Fruit fly (Drosophila melanogaster): ENCODE measurements around the gene LysRS.
A peak's percentile ranks its signal among the peaks of the same experiment; 100 is the strongest.

LysRS gene

dm6 chrX:9608727-9609419 is at the start of gene LysRS, which contains the start of gene Hecw:
TSS of gene LysRS (minus strand) at chrX:9608884.
TSS of gene Hecw (plus strand) at chrX:9608946.
- TF ChIP-seq CG15710 (tag; optimal IDR thresholded peaks at IDR 0.05) (peak; percentile 10), fd96Ca (GFP tag; IDR thresholded peaks at IDR 0.05) (no peak)

dm6 chrX:9658095-9658838 is 49.6 kb upstream of the LysRS start:
- TF ChIP-seq CG34367 (tag; optimal IDR thresholded peaks at IDR 0.05) = no peak
- TF ChIP-seq CG12605 (GFP tag; IDR thresholded peaks at IDR 0.05) = peak; percentile 19; the same call in 1 of the 2 replicates
- peak; percentile 3 for TF ChIP-seq Snoo (tag; optimal IDR thresholded peaks at IDR 0.05)
- TF ChIP-seq CG9948 (tag; optimal IDR thresholded peaks at IDR 0.05) = no peak
- no peak for TF ChIP-seq CG10348 (GFP tag; IDR thresholded peaks at IDR 0.05)
- TF ChIP-seq CG4496 (GFP tag; IDR thresholded peaks at IDR 0.05) = peak; percentile 48; the same call in 1 of the 3 replicates
- no peak for TF ChIP-seq gl (tag; optimal IDR thresholded peaks at IDR 0.05)
- no peak for TF ChIP-seq CG8301 (tag; optimal IDR thresholded peaks at IDR 0.05)
- no peak for TF ChIP-seq Pif1B (GFP tag; optimal IDR thresholded peaks at IDR 0.05)
- peak; percentile 17 for TF ChIP-seq CG13204 (GFP tag; optimal IDR thresholded peaks at IDR 0.05)
- no peak for TF ChIP-seq CG15710 (tag; optimal IDR thresholded peaks at IDR 0.05)
- TF ChIP-seq Pif1A (GFP tag; optimal IDR thresholded peaks at IDR 0.05) = peak; percentile 4
- TF ChIP-seq fd96Ca (GFP tag; IDR thresholded peaks at IDR 0.05) = peak; percentile 52; the same call in 1 of the 3 replicates
- TF ChIP-seq EcR (GFP tag; optimal IDR thresholded peaks at IDR 0.05) = peak; percentile 63
- TF ChIP-seq CG32121 (GFP tag; IDR thresholded peaks at IDR 0.05) = peak; percentile 31; the same call in 1 of the 2 replicates
- TF ChIP-seq CG14655 (GFP tag; optimal IDR thresholded peaks at IDR 0.05) = no peak
- no peak for TF ChIP-seq CG8159 (tag; optimal IDR thresholded peaks at IDR 0.05)

DNA sequence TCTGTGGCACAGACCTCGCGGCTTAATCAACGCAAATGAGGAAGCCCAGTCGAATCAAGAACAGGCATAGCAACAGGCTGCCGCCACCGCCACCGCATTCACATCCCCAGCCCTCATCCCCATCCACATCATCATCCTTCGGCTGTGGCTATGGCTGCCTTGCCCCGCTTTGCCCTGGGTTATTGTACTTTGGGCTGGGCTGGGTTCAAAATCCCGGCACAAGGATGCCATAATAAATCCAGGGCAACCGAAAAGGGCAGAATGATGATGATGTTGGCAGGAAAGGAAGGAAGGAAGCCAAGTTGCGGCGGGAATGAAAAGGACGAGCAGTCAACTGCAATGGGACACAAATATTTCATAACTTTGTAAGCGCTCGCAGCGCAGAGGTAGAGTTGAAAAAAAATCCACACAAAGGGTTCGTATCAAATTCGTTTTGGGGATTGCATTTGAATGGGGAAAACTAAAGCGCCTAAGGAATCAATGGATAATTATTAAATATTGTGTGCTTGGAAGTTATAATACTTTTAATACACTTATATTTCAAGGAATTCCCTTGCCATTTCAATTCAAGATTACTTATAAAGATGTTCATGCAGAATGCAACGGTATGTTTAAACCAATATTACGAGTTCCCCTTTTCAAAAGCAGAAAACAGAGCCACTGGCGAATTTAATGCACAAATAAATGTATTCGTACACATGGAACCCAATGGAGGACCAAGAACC is 47.5 kb upstream of the LysRS start:
- TF ChIP-seq CG34367 (tag; optimal IDR thresholded peaks at IDR 0.05) = peak; percentile 45
- TF ChIP-seq CG12605 (GFP tag; IDR thresholded peaks at IDR 0.05) = no peak; the same call in 1 of the 2 replicates
- TF ChIP-seq CG32121 (GFP tag; IDR thresholded peaks at IDR 0.05) = no peak
- TF ChIP-seq Pif1B (GFP tag; optimal IDR thresholded peaks at IDR 0.05) = no peak
- TF ChIP-seq CG8301 (tag; optimal IDR thresholded peaks at IDR 0.05) = no peak
- TF ChIP-seq CG10348 (GFP tag; IDR thresholded peaks at IDR 0.05) = no peak
- TF ChIP-seq EcR (GFP tag; optimal IDR thresholded peaks at IDR 0.05) = peak; percentile 92
- TF ChIP-seq Snoo (tag; optimal IDR thresholded peaks at IDR 0.05) = peak; percentile 32
- peak; percentile 76 for TF ChIP-seq CG15710 (tag; optimal IDR thresholded peaks at IDR 0.05)
- TF ChIP-seq D1 (tag; optimal IDR thresholded peaks at IDR 0.05) = peak; percentile 30
- TF ChIP-seq CG8159 (tag; optimal IDR thresholded peaks at IDR 0.05) = peak; percentile 81
- TF ChIP-seq CG14655 (GFP tag; optimal IDR thresholded peaks at IDR 0.05) = peak; percentile 34
- TF ChIP-seq CG17806 (tag; optimal IDR thresholded peaks at IDR 0.05) = peak; percentile 60
- peak; percentile 55 for TF ChIP-seq CG9948 (tag; optimal IDR thresholded peaks at IDR 0.05)
- no peak for TF ChIP-seq CG13204 (GFP tag; optimal IDR thresholded peaks at IDR 0.05)
- TF ChIP-seq Pif1A (GFP tag; optimal IDR thresholded peaks at IDR 0.05) = peak; percentile 58

dm6 chrX:9653986-9654688 is 45.5 kb upstream of the LysRS start:
- TF ChIP-seq fd96Ca (GFP tag; IDR thresholded peaks at IDR 0.05) (0 out of 3 replicates have a peak, but pooled peaks have one; percentile 18), CG8159 (tag; optimal IDR thresholded peaks at IDR 0.05) (peak; percentile 40), CG13204 (GFP tag; optimal IDR thresholded peaks at IDR 0.05) (no peak), D1 (tag; optimal IDR thresholded peaks at IDR 0.05) (no peak), Pif1A (GFP tag; optimal IDR thresholded peaks at IDR 0.05) (no peak), rn (GFP tag; IDR thresholded peaks at IDR 0.05) (no peak), EcR (GFP tag; optimal IDR thresholded peaks at IDR 0.05) (peak; percentile 97), CG15710 (tag; optimal IDR thresholded peaks at IDR 0.05) (peak; percentile 44), Pif1B (GFP tag; optimal IDR thresholded peaks at IDR 0.05) (no peak), CG17806 (tag; optimal IDR thresholded peaks at IDR 0.05) (peak; percentile 35), CG14655 (GFP tag; optimal IDR thresholded peaks at IDR 0.05) (peak; percentile 86), CG9948 (tag; optimal IDR thresholded peaks at IDR 0.05) (peak; percentile 62), CG8301 (tag; optimal IDR thresholded peaks at IDR 0.05) (peak; percentile 76)

dm6 chrX:9653242-9653641 is 44.6 kb upstream of the LysRS start:
- TF ChIP-seq rn (GFP tag; IDR thresholded peaks at IDR 0.05) (no peak), Ets98B (GFP tag; IDR thresholded peaks at IDR 0.05) (peak; percentile 42; the same call in 1 of the 2 replicates), CG15710 (tag; optimal IDR thresholded peaks at IDR 0.05) (no peak), CG9948 (tag; optimal IDR thresholded peaks at IDR 0.05) (no peak), Pif1A (GFP tag; optimal IDR thresholded peaks at IDR 0.05) (peak; percentile 50), CG14655 (GFP tag; optimal IDR thresholded peaks at IDR 0.05) (peak; percentile 65), CG34367 (tag; optimal IDR thresholded peaks at IDR 0.05) (no peak), CG4496 (GFP tag; IDR thresholded peaks at IDR 0.05) (peak; percentile 68; the same call in 2 of the 3 replicates), CG32121 (GFP tag; IDR thresholded peaks at IDR 0.05) (no peak), CG8301 (tag; optimal IDR thresholded peaks at IDR 0.05) (peak; percentile 63), fd96Ca (GFP tag; IDR thresholded peaks at IDR 0.05) (no peak), gl (tag; optimal IDR thresholded peaks at IDR 0.05) (no peak), CG13204 (GFP tag; optimal IDR thresholded peaks at IDR 0.05) (no peak), Snoo (tag; optimal IDR thresholded peaks at IDR 0.05) (no peak), CG10348 (GFP tag; IDR thresholded peaks at IDR 0.05) (no peak), CG17806 (tag; optimal IDR thresholded peaks at IDR 0.05) (no peak), Pif1B (GFP tag; optimal IDR thresholded peaks at IDR 0.05) (no peak), EcR (GFP tag; optimal IDR thresholded peaks at IDR 0.05) (no peak), CG8159 (tag; optimal IDR thresholded peaks at IDR 0.05) (no peak), CG12605 (GFP tag; IDR thresholded peaks at IDR 0.05) (no peak)
